Worm (Caenorhabditis elegans) whole organism, late embryonic: ENCODE data around the gene cyn-16.

Experiments
- K09A11.1 ChIP-seq: sonication (generic microtip); optimal IDR thresholded peaks from 2 replicates; lab custom pipeline; 2017; ENCODE audit warnings: antibody characterized with exemption, mild to moderate bottlenecking, missing genetic modification characterization, missing compliant biosample characterization; ENCODE audit not compliant: insufficient read depth
- ama-1 ChIP-seq: fragments of 150-350 bp; optimal IDR thresholded peaks from 2 replicates; lab custom pipeline; 2014
- fkh-10 ChIP-seq: fragments of 150-350 bp; optimal IDR thresholded peaks from 2 replicates; lab custom pipeline; 2014; ENCODE audit warnings: missing biosample characterization, missing genetic modification reagents, missing genetic modification characterization
- mec-3 ChIP-seq: sonication (generic microtip); optimal IDR thresholded peaks from 2 replicates; lab custom pipeline; 2016; ENCODE audit warnings: borderline replicate concordance, missing genetic modification characterization, missing compliant biosample characterization
- nfya-1 ChIP-seq: sonication (generic microtip); optimal IDR thresholded peaks from 2 replicates; lab custom pipeline; 2017; ENCODE audit warnings: missing genetic modification characterization, mild to moderate bottlenecking, missing compliant biosample characterization, antibody characterized with exemption, moderate library complexity
- pag-3 ChIP-seq: sonication (generic microtip); optimal IDR thresholded peaks from 2 replicates; lab custom pipeline; 2016; ENCODE audit warnings: missing compliant biosample characterization, missing genetic modification characterization, borderline replicate concordance
- pha-4 ChIP-seq: fragments of 150-350 bp; optimal IDR thresholded peaks from 2 replicates; lab custom pipeline; 2018; ENCODE audit warnings: missing biosample characterization, missing genetic modification reagents, missing genetic modification characterization
- sox-4 ChIP-seq: sonication (generic microtip); optimal IDR thresholded peaks from 2 replicates; lab custom pipeline; 2017; ENCODE audit warnings: mild to moderate bottlenecking, missing genetic modification characterization, inconsistent platforms, missing compliant biosample characterization
- syd-9 ChIP-seq: sonication (generic microtip); optimal IDR thresholded peaks from 2 replicates; lab custom pipeline; 2016; ENCODE audit warnings: mild to moderate bottlenecking, missing genetic modification characterization, moderate library complexity, missing compliant biosample characterization
- unc-86 ChIP-seq: sonication (generic microtip); optimal IDR thresholded peaks from 2 replicates; lab custom pipeline; 2016; ENCODE audit warnings: missing genetic modification characterization, missing compliant biosample characterization
- ztf-16 ChIP-seq: sonication (generic microtip); optimal IDR thresholded peaks from 2 replicates; lab custom pipeline; 2017; ENCODE audit warnings: missing genetic modification characterization, missing compliant biosample characterization

- no peak for TF ChIP-seq pha-4
- no peak for TF ChIP-seq ztf-16 (tag; lab: Kevin White, UChicago)
- TF ChIP-seq nfya-1 (tag; lab: Kevin White, UChicago): no peak
- TF ChIP-seq sox-4 (tag; lab: Kevin White, UChicago): no peak
- TF ChIP-seq pag-3 (tag; lab: Kevin White, UChicago): no peak
- no peak for TF ChIP-seq K09A11.1 (tag; lab: Kevin White, UChicago)
- TF ChIP-seq fkh-10 (GFP tag; lab: Kevin White, UChicago): no peak
- no peak for TF ChIP-seq mec-3
- no peak for TF ChIP-seq syd-9
- no peak for TF ChIP-seq unc-86 (tag; lab: Kevin White, UChicago)
- TF ChIP-seq ama-1 (lab: Kevin White, UChicago): no peak
Observed at ce11 chrII:12064680-12065135, 28.2 kb upstream of the cyn-16 start, which contains the start of gene arrd-8.
